Fruit fly (Drosophila melanogaster): Measurements from ENCODE around the gene CG4045.
A peak's percentile ranks its signal among the peaks of the same experiment; 100 is the strongest.

The CG4045 gene

dm6 chrX:2070708-2071063 lies 5.0 kb downstream of the CG4045 start (continued):
- TF ChIP-seq CG2712 (tag; optimal IDR thresholded peaks at IDR 0.05): peak; percentile 48
- TF ChIP-seq eyg (GFP tag; optimal IDR thresholded peaks at IDR 0.05): peak; percentile 58
- peak; percentile 62 for TF ChIP-seq jumu (GFP tag; optimal IDR thresholded peaks at IDR 0.05)
- no peak for TF ChIP-seq Trl (optimal IDR thresholded peaks at IDR 0.05)
- peak; percentile 36 for TF ChIP-seq Trl (GFP tag; optimal IDR thresholded peaks at IDR 0.05)
- TF ChIP-seq peb (GFP tag; IDR thresholded peaks at IDR 0.05): 0 out of 2 replicates have a peak, but pooled peaks have one; percentile 33
- TF ChIP-seq CG15269 (tag; optimal IDR thresholded peaks at IDR 0.05): peak; percentile 72
- no peak for TF ChIP-seq p53 (GFP tag; optimal IDR thresholded peaks at IDR 0.05)
- no peak for TF ChIP-seq hth (optimal IDR thresholded peaks at IDR 0.05)
- peak; percentile 65 for TF ChIP-seq cwo (GFP tag; optimal IDR thresholded peaks at IDR 0.05)
- peak in 1 of 2 experiments; percentile 24 for TF ChIP-seq Hr78 (GFP tag; optimal IDR thresholded peaks at IDR 0.05)
- no peak for TF ChIP-seq zf30C (GFP tag; optimal IDR thresholded peaks at IDR 0.05)
- peak; percentile 78 for TF ChIP-seq CG7372 (GFP tag; IDR thresholded peaks at IDR 0.05)
- peak; percentile 89 for TF ChIP-seq dysf (GFP tag; IDR thresholded peaks at IDR 0.05)
- no peak for TF ChIP-seq dati (GFP tag; IDR thresholded peaks at IDR 0.05)
- TF ChIP-seq Spps (tag; optimal IDR thresholded peaks at IDR 0.05): no peak
- peak; percentile 76 for TF ChIP-seq Ada2b (GFP tag; IDR thresholded peaks at IDR 0.05)
- TF ChIP-seq Atf3 (GFP tag; optimal IDR thresholded peaks at IDR 0.05): peak; percentile 10
- peak; percentile 22; the same call in 1 of the 2 replicates for TF ChIP-seq Poxn (GFP tag; IDR thresholded peaks at IDR 0.05)
- TF ChIP-seq HmgD (GFP tag; optimal IDR thresholded peaks at IDR 0.05): no peak
- TF ChIP-seq CG3163 (GFP tag; optimal IDR thresholded peaks at IDR 0.05): peak; percentile 46
- TF ChIP-seq ATbp (GFP tag; optimal IDR thresholded peaks at IDR 0.05): peak; percentile 46
- TF ChIP-seq CG9609 (GFP tag; optimal IDR thresholded peaks at IDR 0.05): peak; percentile 23
- TF ChIP-seq CG13123 (GFP tag; optimal IDR thresholded peaks at IDR 0.05): no peak
- peak; percentile 76 for TF ChIP-seq CG13624 (GFP tag; optimal IDR thresholded peaks at IDR 0.05)
- TF ChIP-seq Antp (GFP tag; optimal IDR thresholded peaks at IDR 0.05): peak; percentile 81
- TF ChIP-seq CG31441 (GFP tag; IDR thresholded peaks at IDR 0.05): peak; percentile 44; the same call in 1 of the 2 replicates
- no peak; the same call in 2 of the 3 replicates for TF ChIP-seq H15 (GFP tag; IDR thresholded peaks at IDR 0.05)
- no peak for TF ChIP-seq ato (GFP tag; IDR thresholded peaks at IDR 0.05; ENCODE audit: partially characterized antibody)
- no peak for TF ChIP-seq CG17568 (GFP tag; optimal IDR thresholded peaks at IDR 0.05)
- no peak for TF ChIP-seq CG7963 (GFP tag; IDR thresholded peaks at IDR 0.05; ENCODE audit: partially characterized antibody)
- TF ChIP-seq inv (GFP tag; IDR thresholded peaks at IDR 0.05; ENCODE audit: partially characterized antibody): no peak
- peak; percentile 42 for TF ChIP-seq tin (GFP tag; optimal IDR thresholded peaks at IDR 0.05)
- TF ChIP-seq en (GFP tag; optimal IDR thresholded peaks at IDR 0.05): peak; percentile 6
- no peak for TF ChIP-seq Nf-YB (GFP tag; optimal IDR thresholded peaks at IDR 0.05)
- peak; percentile 30 for TF ChIP-seq ab (GFP tag; optimal IDR thresholded peaks at IDR 0.05)
- peak; percentile 72; the same call in 2 of the 3 replicates for TF ChIP-seq so (GFP tag; IDR thresholded peaks at IDR 0.05)
- peak; percentile 26 for TF ChIP-seq CG13775 (GFP tag; optimal IDR thresholded peaks at IDR 0.05)
- peak; percentile 60 for TF ChIP-seq CG12155 (GFP tag; optimal IDR thresholded peaks at IDR 0.05)
- peak; percentile 68 for TF ChIP-seq al (GFP tag; IDR thresholded peaks at IDR 0.05)
- peak; percentile 41; the same call in 1 of the 2 replicates for TF ChIP-seq E2f1 (GFP tag; IDR thresholded peaks at IDR 0.05)
- TF ChIP-seq C15 (GFP tag; IDR thresholded peaks at IDR 0.05): no peak
- no peak for TF ChIP-seq Sin3A (optimal IDR thresholded peaks at IDR 0.05)
- no peak for TF ChIP-seq zen2 (GFP tag; IDR thresholded peaks at IDR 0.05; ENCODE audit: partially characterized antibody)
- no peak for TF ChIP-seq sim (GFP tag; IDR thresholded peaks at IDR 0.05)
- peak; percentile 71 for TF ChIP-seq ase (GFP tag; IDR thresholded peaks at IDR 0.05)
- TF ChIP-seq Dip3 (GFP tag; optimal IDR thresholded peaks at IDR 0.05): peak; percentile 52
- TF ChIP-seq corto (GFP tag; optimal IDR thresholded peaks at IDR 0.05): no peak
- TF ChIP-seq danr (GFP tag; IDR thresholded peaks at IDR 0.05): peak; percentile 31; the same call in 1 of the 2 replicates
- no peak for TF ChIP-seq prd (optimal IDR thresholded peaks at IDR 0.05)
- peak; percentile 72 for TF ChIP-seq prd (GFP tag; IDR thresholded peaks at IDR 0.05)
- peak; percentile 76 for TF ChIP-seq Mrtf (GFP tag; IDR thresholded peaks at IDR 0.05)
- peak; percentile 55 for TF ChIP-seq fd3F (GFP tag; optimal IDR thresholded peaks at IDR 0.05)

All from whole organism, embryonic.